Worm (Caenorhabditis elegans) whole organism, L1 larva: ENCODE measurements around the gene ZK546.5.
"Not testable (repeated sequence)": the region's sequence is repeated elsewhere in the genome, so short reads cannot be mapped to it uniquely, and the experiment has no call there.

Source experiments
- C04F5.9 ChIP-seq: sonication (generic microtip); optimal IDR thresholded peaks from 2 replicates; lab custom pipeline; 2016; ENCODE audit warnings: missing genetic modification characterization, missing compliant biosample characterization
- C16A3.4 ChIP-seq: fragments of 150-350 bp; optimal IDR thresholded peaks from 2 replicates; lab custom pipeline; 2014; ENCODE audit warnings: missing biosample characterization, missing genetic modification characterization
- F16B12.6 ChIP-seq: fragments of 150-350 bp; optimal IDR thresholded peaks from 2 replicates; lab custom pipeline; 2014; ENCODE audit warnings: missing biosample characterization, missing genetic modification characterization
- aha-1 ChIP-seq: fragments of 150-350 bp; optimal IDR thresholded peaks from 2 replicates; lab custom pipeline; 2014; ENCODE audit warnings: missing biosample characterization, missing genetic modification characterization
- alr-1 ChIP-seq: fragments of 200-800 bp; sonication (Bioruptor generic); optimal IDR thresholded peaks from 2 replicates; lab custom pipeline; 2018; ENCODE audit warnings: borderline replicate concordance, mild to moderate bottlenecking, missing genetic modification characterization, missing compliant biosample characterization
- ceh-8 ChIP-seq: fragments of 200-800 bp; sonication (Bioruptor generic); optimal IDR thresholded peaks from 2 replicates; lab custom pipeline; 2018; ENCODE audit warnings: mild to moderate bottlenecking, missing genetic modification characterization, moderate library complexity, missing compliant biosample characterization
- ceh-82 ChIP-seq, 3 experiments: fragments of 150-350 bp in 1 of 3; sonication (generic microtip) in 2 of 3; optimal IDR thresholded peaks; 2 replicates each; lab custom pipeline; 2014 to 2017; ENCODE audit warnings: missing biosample characterization in 3 of 3, missing genetic modification characterization in 3 of 3
- ceh-88 ChIP-seq: fragments of 200-800 bp; sonication (Bioruptor generic); IDR thresholded peaks from 2 replicates; pipeline ENCODE4 v1.3.6; 2022; ENCODE audit warnings: missing genetic modification characterization, missing compliant biosample characterization
- ces-1 ChIP-seq: fragments of 150-350 bp; optimal IDR thresholded peaks from 2 replicates; lab custom pipeline; 2014; ENCODE audit warnings: missing biosample characterization, missing genetic modification reagents, missing genetic modification characterization
- dpl-1 ChIP-seq, 3 experiments: fragments of 150-350 bp in 2 of 3; sonication (generic microtip) in 1 of 3; optimal IDR thresholded peaks; 2 replicates each; lab custom pipeline; 2014 to 2017; ENCODE audit warnings: missing biosample characterization in 3 of 3, missing genetic modification characterization in 3 of 3, missing genetic modification reagents in 3 of 3
- dsc-1 ChIP-seq: sonication (generic microtip); optimal IDR thresholded peaks from 2 replicates; lab custom pipeline; 2016; ENCODE audit warnings: mild to moderate bottlenecking, missing genetic modification characterization, missing compliant biosample characterization
- efl-1 ChIP-seq, 4 experiments: fragments of 150-350 bp; optimal IDR thresholded peaks in 3 of 4; peaks in 1 of 4; 1 replicate in 1 of 4; 2 replicates in 3 of 4; lab custom pipeline; 2014; ENCODE audit warnings: missing biosample characterization in 2 of 4, missing genetic modification characterization in 2 of 4, missing genetic modification reagents in 2 of 4
- efl-3 ChIP-seq: fragments of 200-800 bp; sonication (Bioruptor generic); optimal IDR thresholded peaks from 2 replicates; lab custom pipeline; 2018; ENCODE audit warnings: mild to moderate bottlenecking, missing genetic modification characterization, missing compliant biosample characterization
- elt-3 ChIP-seq, 6 experiments: fragments of 150-350 bp in 1 of 6; sonication (generic microtip); optimal IDR thresholded peaks; 2 replicates each; lab custom pipeline; 2017 to 2018; ENCODE audit warnings: missing biosample characterization in 6 of 6, missing genetic modification characterization in 6 of 6, inconsistent platforms in 1 of 6
- fkh-10 ChIP-seq: sonication (generic microtip); optimal IDR thresholded peaks from 2 replicates; lab custom pipeline; 2017; ENCODE audit warnings: missing biosample characterization, missing genetic modification reagents, missing genetic modification characterization
- fkh-4 ChIP-seq: sonication (generic microtip); optimal IDR thresholded peaks from 2 replicates; lab custom pipeline; 2016; ENCODE audit warnings: missing compliant biosample characterization, missing genetic modification characterization, borderline replicate concordance
- fkh-8 ChIP-seq: sonication (generic microtip); optimal IDR thresholded peaks from 2 replicates; lab custom pipeline; 2016; ENCODE audit warnings: mild to moderate bottlenecking, missing genetic modification characterization, missing compliant biosample characterization
- fos-1 ChIP-seq: fragments of 150-350 bp; optimal IDR thresholded peaks from 2 replicates; lab custom pipeline; 2014; ENCODE audit warnings: missing biosample characterization, missing genetic modification characterization
- grh-1 ChIP-seq: fragments of 200-800 bp; sonication (Bioruptor generic); IDR thresholded peaks from 2 replicates; pipeline ENCODE4 v1.3.6; 2022; ENCODE audit warnings: missing genetic modification reagents, missing genetic modification characterization, missing compliant biosample characterization
- hpl-2 ChIP-seq: fragments of 150-350 bp; optimal IDR thresholded peaks from 2 replicates; lab custom pipeline; 2014; ENCODE audit warnings: missing biosample characterization, missing genetic modification reagents, missing genetic modification characterization
- irx-1 ChIP-seq: sonication (generic microtip); optimal IDR thresholded peaks from 2 replicates; lab custom pipeline; 2016; ENCODE audit warnings: missing genetic modification characterization, missing compliant biosample characterization
- isw-1 ChIP-seq: fragments of 200-800 bp; sonication (Bioruptor generic); IDR thresholded peaks from 2 replicates; pipeline ENCODE4 v1.3.6; 2022; ENCODE audit warnings: missing genetic modification characterization, missing compliant biosample characterization
- jun-1 ChIP-seq: fragments of 150-350 bp; optimal IDR thresholded peaks from 2 replicates; lab custom pipeline; 2014; ENCODE audit warnings: missing biosample characterization, missing genetic modification reagents, missing genetic modification characterization
- lir-3 ChIP-seq: sonication (generic microtip); optimal IDR thresholded peaks from 2 replicates; lab custom pipeline; 2016; ENCODE audit warnings: mild to moderate bottlenecking, missing genetic modification characterization, moderate library complexity, missing compliant biosample characterization; ENCODE audit not compliant: poor library complexity
- lsy-2 ChIP-seq, 2 experiments: fragments of 150-350 bp; optimal IDR thresholded peaks; 2 replicates each; lab custom pipeline; 2014; ENCODE audit warnings: missing biosample characterization in 2 of 2, missing genetic modification characterization in 2 of 2
- mdl-1 ChIP-seq, 2 experiments: fragments of 150-350 bp; optimal IDR thresholded peaks; 2 replicates each; lab custom pipeline; 2014 to 2017; ENCODE audit warnings: missing biosample characterization in 2 of 2, missing genetic modification characterization in 2 of 2, inconsistent platforms in 1 of 2
- mep-1 ChIP-seq: fragments of 150-350 bp; optimal IDR thresholded peaks from 2 replicates; lab custom pipeline; 2014; ENCODE audit warnings: missing biosample characterization, missing genetic modification characterization
- nhr-11 ChIP-seq: fragments of 150-350 bp; optimal IDR thresholded peaks from 2 replicates; lab custom pipeline; 2014; ENCODE audit warnings: missing biosample characterization, missing genetic modification characterization
- nhr-19 ChIP-seq: fragments of 200-800 bp; sonication (Bioruptor generic); conservative IDR thresholded peaks from 2 replicates; pipeline ENCODE4 v1.3.6; 2022; ENCODE audit warnings: missing genetic modification characterization, missing compliant biosample characterization
- nhr-47 ChIP-seq: sonication (generic microtip); optimal IDR thresholded peaks from 2 replicates; lab custom pipeline; 2016; ENCODE audit warnings: mild to moderate bottlenecking, missing genetic modification characterization, moderate library complexity, missing compliant biosample characterization
- nhr-71 ChIP-seq: sonication (generic microtip); optimal IDR thresholded peaks from 2 replicates; lab custom pipeline; 2016; ENCODE audit warnings: mild to moderate bottlenecking, missing genetic modification characterization, moderate library complexity, missing compliant biosample characterization
- nhr-77 ChIP-seq: fragments of 150-350 bp; optimal IDR thresholded peaks from 2 replicates; lab custom pipeline; 2014; ENCODE audit warnings: missing biosample characterization, missing genetic modification characterization
- nhr-84 ChIP-seq: sonication (generic microtip); optimal IDR thresholded peaks from 2 replicates; lab custom pipeline; 2017; ENCODE audit warnings: missing biosample characterization, missing genetic modification characterization
- nhr-85 ChIP-seq: sonication (generic microtip); peaks from one replicate; lab custom pipeline; 2016; ENCODE audit warnings: missing genetic modification characterization, inconsistent platforms, missing compliant biosample characterization
- pqm-1 ChIP-seq: sonication (generic microtip); optimal IDR thresholded peaks from 3 replicates; lab custom pipeline; 2017; ENCODE audit warnings: missing biosample characterization, missing genetic modification characterization
- rnt-1 ChIP-seq: sonication (generic microtip); optimal IDR thresholded peaks from 2 replicates; lab custom pipeline; 2016; ENCODE audit warnings: mild to moderate bottlenecking, missing genetic modification characterization, moderate library complexity, missing compliant biosample characterization
- skn-1 ChIP-seq: fragments of 150-350 bp; optimal IDR thresholded peaks from 2 replicates; lab custom pipeline; 2014; ENCODE audit warnings: missing biosample characterization, missing genetic modification characterization
- snpc-4 ChIP-seq: fragments of 150-350 bp; optimal IDR thresholded peaks from 2 replicates; lab custom pipeline; 2014; ENCODE audit warnings: missing biosample characterization, missing genetic modification characterization
- snu-23 ChIP-seq: sonication (generic microtip); optimal IDR thresholded peaks from 2 replicates; lab custom pipeline; 2016; ENCODE audit warnings: missing genetic modification characterization, missing compliant biosample characterization
- sptf-1 ChIP-seq: fragments of 150-350 bp; optimal IDR thresholded peaks from 2 replicates; lab custom pipeline; 2014; ENCODE audit warnings: missing biosample characterization, missing genetic modification characterization
- swsn-7 ChIP-seq: sonication (generic microtip); optimal IDR thresholded peaks from 2 replicates; lab custom pipeline; 2016; ENCODE audit warnings: missing genetic modification characterization, missing compliant biosample characterization
- tbx-2 ChIP-seq: sonication (generic microtip); optimal IDR thresholded peaks from 2 replicates; lab custom pipeline; 2016; ENCODE audit warnings: missing genetic modification characterization, missing compliant biosample characterization
- tlp-1 ChIP-seq: fragments of 150-350 bp; optimal IDR thresholded peaks from 2 replicates; lab custom pipeline; 2014; ENCODE audit warnings: missing biosample characterization, missing genetic modification characterization
- unc-62 ChIP-seq: fragments of 150-350 bp; optimal IDR thresholded peaks from 2 replicates; lab custom pipeline; 2014; ENCODE audit warnings: missing biosample characterization, missing genetic modification reagents, missing genetic modification characterization
- unc-86 ChIP-seq: sonication (generic microtip); optimal IDR thresholded peaks from 2 replicates; lab custom pipeline; 2016; ENCODE audit warnings: missing genetic modification characterization, missing compliant biosample characterization
- unc-98 ChIP-seq: fragments of 200-800 bp; sonication (Bioruptor generic); IDR thresholded peaks from 2 replicates; pipeline ENCODE4 v1.3.6; 2022; ENCODE audit warnings: missing genetic modification characterization, missing compliant biosample characterization
- vab-15 ChIP-seq: sonication (generic microtip); optimal IDR thresholded peaks from 2 replicates; lab custom pipeline; 2017; ENCODE audit warnings: missing genotype, mild to moderate bottlenecking, missing genetic modification characterization, missing compliant biosample characterization
- xbp-1 ChIP-seq: sonication (generic microtip); optimal IDR thresholded peaks from 2 replicates; lab custom pipeline; 2016; ENCODE audit warnings: missing genetic modification characterization, missing compliant biosample characterization

The ZK546.5 gene

ce11 chrII:4902035-4902434 lies 33.6 kb upstream of the ZK546.5 start, which contains the start of gene R05F9.9 (continued):
- TF ChIP-seq irx-1 (tag; lab: Kevin White, UChicago) = no peak
- TF ChIP-seq pqm-1 (tag; lab: Kevin White, UChicago) = no peak
- TF ChIP-seq alr-1 (tag; lab: Kevin White, UChicago) = no peak
- TF ChIP-seq vab-15 (tag; lab: Kevin White, UChicago) = no peak
- no peak for TF ChIP-seq elt-3 (tag; optimal IDR thresholded peaks at IDR 0.05; lab: Kevin White, UChicago)
- TF ChIP-seq nhr-11 (tag; lab: Kevin White, UChicago) = no peak
- no peak for TF ChIP-seq ceh-88 (GFP tag; lab: Robert Waterston, UW)
- peak; percentile 63 for TF ChIP-seq nhr-85 (tag; lab: Kevin White, UChicago)
- no peak for TF ChIP-seq nhr-84 (tag; lab: Kevin White, UChicago)
- no peak for TF ChIP-seq lir-3 (tag; lab: Kevin White, UChicago)
- no peak for TF ChIP-seq ces-1 (GFP tag; lab: Kevin White, UChicago)
- TF ChIP-seq unc-98 (GFP tag; lab: Robert Waterston, UW) = no peak
- TF ChIP-seq sptf-1 (tag; lab: Kevin White, UChicago) = no peak
- TF ChIP-seq tlp-1 (tag; lab: Kevin White, UChicago) = no peak
- TF ChIP-seq swsn-7 (tag; lab: Kevin White, UChicago) = no peak
- no peak for TF ChIP-seq ceh-8 (GFP tag; lab: Kevin White, UChicago)
- TF ChIP-seq unc-62 (GFP tag; lab: Kevin White, UChicago) = no peak

DNA sequence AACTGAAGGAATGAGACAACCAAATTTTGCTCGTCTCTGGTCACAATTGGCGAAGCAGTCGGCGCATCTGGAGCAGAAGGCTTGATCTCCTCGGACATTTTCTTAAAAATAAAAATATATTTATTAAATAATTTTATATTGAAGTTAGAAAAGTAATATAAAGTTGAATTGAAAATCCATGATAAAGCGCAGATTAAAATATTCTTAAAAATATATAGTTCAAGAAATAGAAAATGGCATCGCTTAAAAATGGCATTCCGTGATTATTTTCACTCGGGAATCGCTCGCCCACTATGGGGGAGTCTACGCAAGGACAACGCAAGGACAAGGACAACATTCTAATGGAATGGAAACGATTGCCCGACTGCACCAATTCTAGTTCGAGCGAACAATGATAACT lies 31.9 kb upstream of the ZK546.5 start, which contains the start of gene sgt-1:
sgt-1 (minus strand) TSS at position 101 of the 400 bp plus-strand sequence.
- not testable (repeated sequence) for TF ChIP-seq F16B12.6; nhr-71; rnt-1 (tag; lab: Kevin White, UChicago)

ce11 chrII:4904277-4904676 lies 31.3 kb upstream of the ZK546.5 start:
- TF ChIP-seq aha-1 (tag; lab: Kevin White, UChicago) = no peak
- peak; percentile 39 for TF ChIP-seq snpc-4
- TF ChIP-seq unc-86 (tag; lab: Kevin White, UChicago) = peak; percentile 40
- TF ChIP-seq dpl-1 (GFP tag; optimal IDR thresholded peaks at IDR 0.05; lab: Kevin White, UChicago) = peak; percentile 38 to 74 (median 70)
- TF ChIP-seq rnt-1 (tag; lab: Kevin White, UChicago) = peak; percentile 87
- TF ChIP-seq lsy-2 (tag; optimal IDR thresholded peaks at IDR 0.05; lab: Kevin White, UChicago) = peak; percentile 71 to 86
- peak; percentile 85 for TF ChIP-seq skn-1 (tag; lab: Kevin White, UChicago)
- TF ChIP-seq ces-1 (GFP tag; lab: Kevin White, UChicago) = no peak
- peak; percentile 67 for TF ChIP-seq tbx-2 (tag; lab: Kevin White, UChicago)
- peak in 1 of 2 experiments; percentile 77 for TF ChIP-seq mdl-1 (tag; optimal IDR thresholded peaks at IDR 0.05; lab: Kevin White, UChicago)
- peak; percentile 61 for TF ChIP-seq nhr-19 (GFP tag; lab: Robert Waterston, UW)
- TF ChIP-seq grh-1 (GFP tag; lab: Robert Waterston, UW) = no peak
- TF ChIP-seq mep-1 (tag; lab: Kevin White, UChicago) = peak; percentile 85
- TF ChIP-seq ceh-82 (tag; optimal IDR thresholded peaks at IDR 0.05; lab: Kevin White, UChicago) = peak; percentile 30 to 61 (median 42)
- TF ChIP-seq fkh-8 = peak; percentile 65
- TF ChIP-seq unc-62 (GFP tag; lab: Kevin White, UChicago) = no peak
- peak in 1 of 6 experiments; percentile 24 for TF ChIP-seq elt-3 (tag; optimal IDR thresholded peaks at IDR 0.05; lab: Kevin White, UChicago)
- peak; percentile 48 for TF ChIP-seq F16B12.6
- TF ChIP-seq isw-1 (GFP tag; lab: Robert Waterston, UW) = peak; percentile 72
- peak; percentile 56 for TF ChIP-seq dsc-1 (tag; lab: Kevin White, UChicago)
- TF ChIP-seq swsn-7 (tag; lab: Kevin White, UChicago) = peak; percentile 60
- no peak for TF ChIP-seq fkh-4 (tag; lab: Kevin White, UChicago)
- peak; percentile 77 for TF ChIP-seq snu-23 (GFP tag; lab: Kevin White, UChicago)
- peak; percentile 51 for TF ChIP-seq C16A3.4 (tag; lab: Kevin White, UChicago)
- TF ChIP-seq C04F5.9 (tag; lab: Kevin White, UChicago) = no peak
- TF ChIP-seq fos-1 (tag; lab: Kevin White, UChicago) = peak; percentile 41
- TF ChIP-seq nhr-77 (tag; lab: Kevin White, UChicago) = peak; percentile 31
- TF ChIP-seq nhr-47 (tag; lab: Kevin White, UChicago) = peak; percentile 68
- TF ChIP-seq efl-1 (optimal IDR thresholded peaks at IDR 0.05; lab: Kevin White, UChicago) = peak; percentile 80 to 89
- peak; percentile 66 to 95 for TF ChIP-seq efl-1 (GFP tag; optimal IDR thresholded peaks at IDR 0.05 in 1 of 2; lab: Kevin White, UChicago)
- no peak for TF ChIP-seq efl-3
- no peak for TF ChIP-seq hpl-2 (GFP tag; lab: Kevin White, UChicago)
- TF ChIP-seq fkh-10 (GFP tag; lab: Kevin White, UChicago) = peak; percentile 23
- peak; percentile 65 for TF ChIP-seq xbp-1 (tag; lab: Kevin White, UChicago)
- peak; percentile 56 for TF ChIP-seq jun-1 (tag; lab: Kevin White, UChicago)
